Fruit fly (Drosophila melanogaster) whole organism, embryonic: ENCODE data around the gene CG42553.

Source experiments
- Aef1 ChIP-seq: fragments of 200-800 bp; sonication (Bioruptor generic); IDR thresholded peaks from 3 replicates; pipeline ENCODE4 v1.3.6; 2022; ENCODE audit warnings: missing biosample characterization, missing genetic modification characterization
- Bgb ChIP-seq: fragments of 200-800 bp; sonication (Bioruptor generic); IDR thresholded peaks from 2 replicates; pipeline ENCODE4 v1.3.6; 2022; ENCODE audit warnings: missing biosample characterization, missing genetic modification characterization; ENCODE audit not compliant: partially characterized antibody
- CG10462 ChIP-seq: fragments of 200-800 bp; sonication (Bioruptor generic); optimal IDR thresholded peaks from 2 replicates; lab custom pipeline; 2016; ENCODE audit warnings: missing biosample characterization, missing genetic modification characterization
- CG10565 ChIP-seq: fragments of 200-800 bp; sonication (Bioruptor generic); optimal IDR thresholded peaks from 3 replicates; lab custom pipeline; 2016; ENCODE audit warnings: missing biosample characterization, mild to moderate bottlenecking, missing genetic modification characterization
- CG12659 ChIP-seq: fragments of 200-800 bp; sonication (Bioruptor generic); optimal IDR thresholded peaks from 3 replicates; lab custom pipeline; 2017; ENCODE audit warnings: mild to moderate bottlenecking, missing biosample characterization, missing genetic modification reagents, missing genetic modification characterization
- CG12744 ChIP-seq: fragments of 200-800 bp; sonication (Bioruptor generic); optimal IDR thresholded peaks from 2 replicates; lab custom pipeline; 2016; ENCODE audit warnings: missing biosample characterization, missing genetic modification characterization
- CG13287 ChIP-seq: fragments of 200-800 bp; sonication (Bioruptor generic); IDR thresholded peaks from 2 replicates; pipeline ENCODE4 v1.3.6; 2022; ENCODE audit warnings: missing biosample characterization, missing genetic modification characterization; ENCODE audit not compliant: partially characterized antibody
- CG13424 ChIP-seq: fragments of 200-800 bp; sonication (Bioruptor generic); optimal IDR thresholded peaks from 2 replicates; lab custom pipeline; 2019; ENCODE audit warnings: missing biosample characterization, mild to moderate bottlenecking, missing genetic modification characterization, moderate library complexity
- CG14965 ChIP-seq: fragments of 200-800 bp; sonication (Bioruptor generic); optimal IDR thresholded peaks from 2 replicates; lab custom pipeline; 2016; ENCODE audit warnings: missing biosample characterization, missing genetic modification characterization, borderline replicate concordance
- CG1602 ChIP-seq: fragments of 200-800 bp; sonication (Bioruptor generic); optimal IDR thresholded peaks from 3 replicates; lab custom pipeline; 2016; ENCODE audit warnings: missing biosample characterization, missing genetic modification characterization
- CG17802 ChIP-seq: fragments of 200-800 bp; sonication (Bioruptor generic); optimal IDR thresholded peaks from 2 replicates; lab custom pipeline; 2018; ENCODE audit warnings: missing biosample characterization, mild to moderate bottlenecking, missing genetic modification characterization, moderate library complexity
- CG2116 ChIP-seq: fragments of 200-800 bp; sonication (Bioruptor generic); optimal IDR thresholded peaks from 3 replicates; lab custom pipeline; 2018; ENCODE audit warnings: missing biosample characterization, mild to moderate bottlenecking, missing genetic modification characterization
- CG2199 ChIP-seq: fragments of 200-800 bp; sonication (Bioruptor generic); IDR thresholded peaks from 3 replicates; pipeline ENCODE4 v1.3.6; 2022; ENCODE audit warnings: missing biosample characterization, missing genetic modification characterization
- CG32767 ChIP-seq: fragments of 200-800 bp; sonication (Bioruptor generic); IDR thresholded peaks from 2 replicates; pipeline ENCODE4 v1.3.6; 2022; ENCODE audit warnings: missing biosample characterization, missing genetic modification characterization
- CG3847 ChIP-seq: fragments of 200-800 bp; sonication (Bioruptor generic); IDR thresholded peaks from 2 replicates; pipeline ENCODE4 v1.3.6; 2022; ENCODE audit warnings: missing biosample characterization, missing genetic modification characterization
- CG6689 ChIP-seq: fragments of 200-800 bp; sonication (Bioruptor generic); IDR thresholded peaks from 2 replicates; pipeline ENCODE4 v1.3.6; 2022; ENCODE audit warnings: missing biosample characterization, missing genetic modification characterization
- CG7357 ChIP-seq: fragments of 200-800 bp; sonication (Bioruptor generic); IDR thresholded peaks from 3 replicates; pipeline ENCODE4 v1.3.6; 2022; ENCODE audit warnings: missing biosample characterization, missing genetic modification characterization
- CG8359 ChIP-seq: fragments of 200-800 bp; sonication (Bioruptor generic); optimal IDR thresholded peaks from 2 replicates; lab custom pipeline; 2017; ENCODE audit warnings: missing biosample characterization, mild to moderate bottlenecking, missing genetic modification characterization, borderline replicate concordance
- Doc3 ChIP-seq: fragments of 200-800 bp; sonication (Bioruptor generic); IDR thresholded peaks from 3 replicates; pipeline ENCODE4 v1.3.6; 2022; ENCODE audit warnings: missing biosample characterization, missing genetic modification characterization; ENCODE audit not compliant: partially characterized antibody
- Fer2 ChIP-seq: fragments of 200-800 bp; sonication (Bioruptor generic); optimal IDR thresholded peaks from 2 replicates; lab custom pipeline; 2018; ENCODE audit warnings: missing biosample characterization, mild to moderate bottlenecking, missing genetic modification characterization, moderate library complexity
- HHEX ChIP-seq: fragments of 200-800 bp; sonication (Bioruptor generic); optimal IDR thresholded peaks from 3 replicates; lab custom pipeline; 2017; ENCODE audit warnings: missing biosample characterization, mild to moderate bottlenecking, missing genetic modification characterization, missing genetic modification reagents
- Hr3 ChIP-seq: fragments of 200-800 bp; sonication (Bioruptor generic); optimal IDR thresholded peaks from 3 replicates; lab custom pipeline; 2016; ENCODE audit warnings: missing biosample characterization, missing genetic modification characterization
- Lhr ChIP-seq: fragments of 200-800 bp; sonication (Bioruptor generic); optimal IDR thresholded peaks from 3 replicates; lab custom pipeline; 2017; ENCODE audit warnings: mild to moderate bottlenecking, missing biosample characterization, missing genetic modification reagents, missing genetic modification characterization
- MBD-R2 ChIP-seq: fragments of 200-800 bp; sonication (Bioruptor generic); IDR thresholded peaks from 2 replicates; pipeline ENCODE4 v1.3.6; 2022; ENCODE audit warnings: missing biosample characterization, missing genetic modification characterization
- Mad ChIP-seq: fragments of 200-800 bp; sonication (Bioruptor generic); optimal IDR thresholded peaks from 2 replicates; lab custom pipeline; 2016; ENCODE audit warnings: missing biosample characterization, missing genetic modification characterization
- Max ChIP-seq: fragments of 200-800 bp; sonication (Bioruptor generic); optimal IDR thresholded peaks from 2 replicates; lab custom pipeline; 2016; ENCODE audit warnings: missing biosample characterization, mild to moderate bottlenecking, missing genetic modification characterization
- Pdp1 ChIP-seq, 2 experiments: fragments of 200-800 bp; sonication (Bioruptor generic); optimal IDR thresholded peaks; 3 replicates each; lab custom pipeline; 2016; ENCODE audit warnings: missing biosample characterization in 2 of 2, missing genetic modification characterization in 2 of 2, mild to moderate bottlenecking in 1 of 2, moderate library complexity in 1 of 2
- Ravus ChIP-seq: fragments of 200-800 bp; sonication (Bioruptor generic); IDR thresholded peaks from 2 replicates; pipeline ENCODE4 v1.3.6; 2022; ENCODE audit warnings: missing biosample characterization, missing genetic modification characterization
- Spps ChIP-seq: fragments of 200-800 bp; sonication (Bioruptor generic); optimal IDR thresholded peaks from 2 replicates; lab custom pipeline; 2018; ENCODE audit warnings: missing biosample characterization, mild to moderate bottlenecking, missing genetic modification characterization
- Stat92E ChIP-seq, 3 experiments: fragments of >200 bp in 2 of 3; fragments of 200-800 bp in 1 of 3; sonication (Bioruptor generic) in 1 of 3; optimal IDR thresholded peaks; 2 replicates each; lab custom pipeline; 2017 to 2019; ENCODE audit warnings: missing biosample characterization in 3 of 3, missing genetic modification characterization in 3 of 3, mild to moderate bottlenecking in 1 of 3, moderate library complexity in 1 of 3
- Tbp ChIP-seq: fragments of >200 bp; optimal IDR thresholded peaks from 2 replicates; lab custom pipeline; 2018; ENCODE audit warnings: missing biosample characterization, missing genetic modification characterization
- ato ChIP-seq: fragments of 200-800 bp; sonication (Bioruptor generic); IDR thresholded peaks from 2 replicates; pipeline ENCODE4 v1.3.6; 2022; ENCODE audit warnings: missing biosample characterization, missing genetic modification characterization; ENCODE audit not compliant: partially characterized antibody
- br ChIP-seq: fragments of >200 bp; optimal IDR thresholded peaks from 2 replicates; lab custom pipeline; 2017
- bsh ChIP-seq, 2 experiments: fragments of 200-800 bp; sonication (Bioruptor generic); optimal IDR thresholded peaks; 2 replicates each; lab custom pipeline; 2017 to 2018; ENCODE audit warnings: mild to moderate bottlenecking in 2 of 2, missing biosample characterization in 2 of 2, missing genetic modification characterization in 2 of 2, moderate library complexity in 1 of 2
- cas ChIP-seq: fragments of 200-800 bp; sonication (Bioruptor generic); IDR thresholded peaks from 2 replicates; pipeline ENCODE4 v1.3.6; 2022; ENCODE audit warnings: missing biosample characterization, missing genetic modification characterization
- chinmo ChIP-seq: fragments of 200-800 bp; sonication (Bioruptor generic); IDR thresholded peaks from 4 replicates; pipeline ENCODE4 v1.3.6; 2022; ENCODE audit warnings: missing biosample characterization, missing genetic modification characterization; ENCODE audit not compliant: partially characterized antibody
- crc ChIP-seq: fragments of 200-800 bp; sonication (Bioruptor generic); optimal IDR thresholded peaks from 2 replicates; lab custom pipeline; 2016; ENCODE audit warnings: missing biosample characterization, missing genetic modification characterization
- dati ChIP-seq: fragments of 200-800 bp; sonication (Bioruptor generic); IDR thresholded peaks from 2 replicates; pipeline ENCODE4 v1.3.6; 2022; ENCODE audit warnings: missing biosample characterization, missing genetic modification characterization
- eyg ChIP-seq: fragments of 200-800 bp; sonication (Bioruptor generic); optimal IDR thresholded peaks from 3 replicates; lab custom pipeline; 2016; ENCODE audit warnings: missing biosample characterization, missing genetic modification characterization
- grau ChIP-seq: fragments of 200-800 bp; optimal IDR thresholded peaks from 3 replicates; lab custom pipeline; 2019; ENCODE audit warnings: missing biosample characterization, mild to moderate bottlenecking, missing genetic modification characterization, moderate library complexity
- lbe ChIP-seq: fragments of 200-800 bp; sonication (Bioruptor generic); optimal IDR thresholded peaks from 2 replicates; lab custom pipeline; 2016; ENCODE audit warnings: missing biosample characterization, mild to moderate bottlenecking, missing genetic modification characterization
- lilli ChIP-seq: fragments of 200-800 bp; sonication (Bioruptor generic); optimal IDR thresholded peaks from 3 replicates; lab custom pipeline; 2016; ENCODE audit warnings: missing biosample characterization, missing genetic modification characterization
- nerfin-1 ChIP-seq: fragments of 200-800 bp; sonication (Bioruptor generic); optimal IDR thresholded peaks from 3 replicates; lab custom pipeline; 2019; ENCODE audit warnings: missing biosample characterization, mild to moderate bottlenecking, missing genetic modification characterization, moderate library complexity
- org-1 ChIP-seq: fragments of 200-800 bp; sonication (Bioruptor generic); optimal IDR thresholded peaks from 2 replicates; lab custom pipeline; 2017; ENCODE audit warnings: missing biosample characterization, missing genetic modification characterization
- pfk ChIP-seq: fragments of 200-800 bp; sonication (Bioruptor generic); optimal IDR thresholded peaks from 2 replicates; lab custom pipeline; 2018; ENCODE audit warnings: missing biosample characterization, mild to moderate bottlenecking, missing genetic modification characterization, moderate library complexity
- pnt ChIP-seq: fragments of 200-800 bp; sonication (Bioruptor generic); optimal IDR thresholded peaks from 3 replicates; lab custom pipeline; 2016; ENCODE audit warnings: missing biosample characterization, missing genetic modification characterization
- prd ChIP-seq, 3 experiments: fragments of >200 bp in 2 of 3; fragments of 200-800 bp in 1 of 3; sonication (Bioruptor generic) in 1 of 3; optimal IDR thresholded peaks in 2 of 3; IDR thresholded peaks in 1 of 3; 2 replicates in 2 of 3; 3 replicates in 1 of 3; pipeline versions ENCODE4 v1.3.6 to Lab custom; 2017 to 2022; ENCODE audit warnings: missing biosample characterization in 1 of 3, missing genetic modification characterization in 1 of 3
- usp ChIP-seq: fragments of >200 bp; optimal IDR thresholded peaks from 2 replicates; lab custom pipeline; 2017; ENCODE audit warnings: missing biosample characterization, missing genetic modification characterization
- wor ChIP-seq: fragments of 200-800 bp; sonication (Bioruptor generic); IDR thresholded peaks from 2 replicates; pipeline ENCODE4 v1.3.6; 2022; ENCODE audit warnings: missing biosample characterization, missing genetic modification characterization

Gene CG42553

dm6 chr3L:881496-882235 is 47.8 kb downstream of the CG42553 start, which contains the start of gene CG13907 (continued):
- TF ChIP-seq bsh (GFP tag; optimal IDR thresholded peaks at IDR 0.05; lab: Kevin White, UChicago) (peak in 1 of 2 experiments; percentile 15), Ravus (no peak), pfk (GFP tag; lab: Kevin White, UChicago) (no peak), lbe (GFP tag; lab: Kevin White, UChicago) (peak; percentile 15), CG2116 (GFP tag; lab: Kevin White, UChicago) (no peak), nerfin-1 (tag; lab: Kevin White, UChicago) (peak; percentile 59), CG13424 (tag; lab: Kevin White, UChicago) (no peak), chinmo (GFP tag; lab: Robert Waterston, UW) (peak; percentile 82), Aef1 (no peak), Pdp1 (GFP tag; optimal IDR thresholded peaks at IDR 0.05; lab: Kevin White, UChicago) (no peak), Spps (no peak), CG32767 (0 out of 2 replicates have a peak, but pooled peaks have one; percentile 16), grau (no peak), CG17802 (tag; lab: Kevin White, UChicago) (no peak), br (lab: Kevin White, UChicago) (no peak), ato (GFP tag; lab: Robert Waterston, UW) (no peak), CG2199 (GFP tag; lab: Robert Waterston, UW) (no peak), pnt (no peak), Bgb (GFP tag; lab: Robert Waterston, UW) (no peak), Fer2 (tag; lab: Kevin White, UChicago) (no peak), CG7357 (GFP tag; lab: Robert Waterston, UW) (no peak), CG12744 (no peak), usp (GFP tag; lab: Kevin White, UChicago) (no peak), CG12659 (GFP tag; lab: Kevin White, UChicago) (no peak), Tbp (GFP tag; lab: Kevin White, UChicago) (no peak), Max (GFP tag; lab: Kevin White, UChicago) (peak; percentile 21), Stat92E (GFP tag; optimal IDR thresholded peaks at IDR 0.05; lab: Kevin White, UChicago) (no peak), dati (GFP tag; lab: Robert Waterston, UW) (no peak), wor (GFP tag; lab: Robert Waterston, UW) (no peak), Hr3 (GFP tag; lab: Kevin White, UChicago) (no peak), CG10462 (GFP tag; lab: Kevin White, UChicago) (no peak), prd (optimal IDR thresholded peaks at IDR 0.05; lab: Kevin White, UChicago) (no peak), prd (GFP tag; IDR thresholded peaks at IDR 0.05; lab: Robert Waterston, UW) (no peak), lilli (GFP tag; lab: Kevin White, UChicago) (no peak), MBD-R2 (no peak), cas (GFP tag; lab: Robert Waterston, UW) (no peak), crc (GFP tag; lab: Kevin White, UChicago) (no peak), CG3847 (no peak), CG6689 (GFP tag; lab: Robert Waterston, UW) (no peak), CG1602 (GFP tag; lab: Kevin White, UChicago) (no peak), HHEX (GFP tag; lab: Kevin White, UChicago) (no peak), org-1 (GFP tag; lab: Kevin White, UChicago) (no peak), CG13287 (GFP tag; lab: Robert Waterston, UW) (peak; percentile 43; the same call in 1 of the 2 replicates), CG10565 (no peak), Lhr (no peak), CG8359 (no peak), eyg (no peak), CG14965 (GFP tag; lab: Kevin White, UChicago) (no peak), Doc3 (peak; percentile 17; the same call in 1 of the 3 replicates), Mad (no peak)
